Worm (Caenorhabditis elegans) whole organism, L3 larva: Measurements from ENCODE around the gene R02D5.9.

Experiments used
- R02D3.7 ChIP-seq: fragments of 150-350 bp; optimal IDR thresholded peaks from 2 replicates; lab custom pipeline; 2014; ENCODE audit warnings: missing biosample characterization, missing genetic modification characterization
- ZK546.5 ChIP-seq: sonication (generic microtip); optimal IDR thresholded peaks from 2 replicates; lab custom pipeline; 2017; ENCODE audit warnings: missing biosample characterization, missing genetic modification characterization
- aly-2 ChIP-seq: fragments of 150-350 bp; optimal IDR thresholded peaks from 2 replicates; lab custom pipeline; 2014; ENCODE audit warnings: missing biosample characterization, missing genetic modification characterization
- ama-1 ChIP-seq: fragments of 150-350 bp; optimal IDR thresholded peaks from 2 replicates; lab custom pipeline; 2018
- ceh-16 ChIP-seq: sonication (generic microtip); optimal IDR thresholded peaks from 2 replicates; lab custom pipeline; 2017; ENCODE audit warnings: missing biosample characterization, missing genetic modification characterization
- ceh-28 ChIP-seq: fragments of 150-350 bp; optimal IDR thresholded peaks from 2 replicates; lab custom pipeline; 2014; ENCODE audit warnings: missing biosample characterization, missing genetic modification reagents, missing genetic modification characterization
- ceh-82 ChIP-seq: fragments of 150-350 bp; optimal IDR thresholded peaks from 2 replicates; lab custom pipeline; 2014; ENCODE audit warnings: missing biosample characterization, missing genetic modification characterization
- ceh-9 ChIP-seq: sonication (generic microtip); optimal IDR thresholded peaks from 2 replicates; lab custom pipeline; 2018; ENCODE audit warnings: missing biosample characterization, missing genetic modification characterization
- daf-12 ChIP-seq: fragments of 150-350 bp; optimal IDR thresholded peaks from 2 replicates; lab custom pipeline; 2014; ENCODE audit warnings: missing biosample characterization, missing genetic modification reagents, missing genetic modification characterization
- elt-1 ChIP-seq: fragments of 150-350 bp; optimal IDR thresholded peaks from 2 replicates; lab custom pipeline; 2014; ENCODE audit warnings: missing biosample characterization, missing genetic modification characterization
- elt-2 ChIP-seq: sonication (generic microtip); optimal IDR thresholded peaks from 2 replicates; lab custom pipeline; 2016; ENCODE audit warnings: missing genetic modification reagents, mild to moderate bottlenecking, missing genetic modification characterization, missing compliant biosample characterization
- eor-1 ChIP-seq, 2 experiments: fragments of 150-350 bp; optimal IDR thresholded peaks; 2 replicates each; lab custom pipeline; 2014 to 2018; ENCODE audit warnings: missing biosample characterization in 2 of 2, missing genetic modification characterization in 2 of 2
- fkh-10 ChIP-seq: sonication (generic microtip); optimal IDR thresholded peaks from 2 replicates; lab custom pipeline; 2017; ENCODE audit warnings: missing biosample characterization, missing genetic modification reagents, missing genetic modification characterization
- fos-1 ChIP-seq: fragments of 150-350 bp; optimal IDR thresholded peaks from 2 replicates; lab custom pipeline; 2014; ENCODE audit warnings: missing biosample characterization, missing genetic modification characterization
- hmg-11 ChIP-seq: sonication (generic microtip); optimal IDR thresholded peaks from 2 replicates; lab custom pipeline; 2016; ENCODE audit warnings: missing genetic modification characterization, missing compliant biosample characterization
- jun-1 ChIP-seq: fragments of 150-350 bp; optimal IDR thresholded peaks from 2 replicates; lab custom pipeline; 2014; ENCODE audit warnings: missing biosample characterization, missing genetic modification reagents, missing genetic modification characterization
- lin-15B ChIP-seq: fragments of 150-350 bp; optimal IDR thresholded peaks from 2 replicates; lab custom pipeline; 2014; ENCODE audit warnings: missing biosample characterization, missing genetic modification characterization
- lsy-12 ChIP-seq: sonication (generic microtip); optimal IDR thresholded peaks from 2 replicates; lab custom pipeline; 2016; ENCODE audit warnings: mild to moderate bottlenecking, missing genetic modification characterization, missing compliant biosample characterization
- mdl-1 ChIP-seq: fragments of 150-350 bp; optimal IDR thresholded peaks from 2 replicates; lab custom pipeline; 2014; ENCODE audit warnings: missing biosample characterization, missing genetic modification characterization
- nfya-1 ChIP-seq: sonication (generic microtip); optimal IDR thresholded peaks from 2 replicates; lab custom pipeline; 2017; ENCODE audit warnings: missing genetic modification characterization, mild to moderate bottlenecking, missing compliant biosample characterization, antibody characterized with exemption, moderate library complexity; ENCODE audit not compliant: insufficient read depth
- nhr-11 ChIP-seq: fragments of 150-350 bp; optimal IDR thresholded peaks from 2 replicates; lab custom pipeline; 2014; ENCODE audit warnings: missing biosample characterization, missing genetic modification characterization
- nhr-12 ChIP-seq: fragments of 150-350 bp; optimal IDR thresholded peaks from 2 replicates; lab custom pipeline; 2014; ENCODE audit warnings: missing biosample characterization, missing genetic modification characterization
- nhr-23 ChIP-seq: fragments of 150-350 bp; optimal IDR thresholded peaks from 2 replicates; lab custom pipeline; 2014; ENCODE audit warnings: missing biosample characterization, missing genetic modification reagents, missing genetic modification characterization
- nhr-237 ChIP-seq: fragments of 150-350 bp; optimal IDR thresholded peaks from 2 replicates; lab custom pipeline; 2014; ENCODE audit warnings: missing biosample characterization, missing genetic modification characterization
- nhr-25 ChIP-seq: sonication (generic microtip); optimal IDR thresholded peaks from 2 replicates; lab custom pipeline; 2017; ENCODE audit warnings: missing biosample characterization, missing genetic modification characterization
- nhr-28 ChIP-seq: fragments of 150-350 bp; optimal IDR thresholded peaks from 2 replicates; lab custom pipeline; 2014; ENCODE audit warnings: missing biosample characterization, missing genetic modification characterization
- nhr-43 ChIP-seq: sonication (generic microtip); optimal IDR thresholded peaks from 2 replicates; lab custom pipeline; 2016; ENCODE audit warnings: mild to moderate bottlenecking, missing genetic modification characterization, missing compliant biosample characterization; ENCODE audit not compliant: poor library complexity, severe bottlenecking
- nhr-76 ChIP-seq: fragments of 150-350 bp; sonication (generic microtip); optimal IDR thresholded peaks from 5 replicates; lab custom pipeline; 2014; ENCODE audit warnings: missing biosample characterization, missing genetic modification characterization
- nhr-77 ChIP-seq: fragments of 150-350 bp; optimal IDR thresholded peaks from 2 replicates; lab custom pipeline; 2014; ENCODE audit warnings: missing biosample characterization, missing genetic modification characterization
- pha-4 ChIP-seq: fragments of 150-350 bp; optimal IDR thresholded peaks from 2 replicates; lab custom pipeline; 2014; ENCODE audit warnings: missing biosample characterization, missing genetic modification reagents, missing genetic modification characterization
- pqm-1 ChIP-seq: fragments of 150-350 bp; optimal IDR thresholded peaks from 2 replicates; lab custom pipeline; 2017; ENCODE audit warnings: missing biosample characterization, missing genetic modification characterization, inconsistent platforms
- sea-2 ChIP-seq: fragments of 150-350 bp; sonication (generic microtip); optimal IDR thresholded peaks from 4 replicates; lab custom pipeline; 2014; ENCODE audit warnings: missing biosample characterization, missing genetic modification reagents, missing genetic modification characterization
- skn-1 ChIP-seq: fragments of 150-350 bp; optimal IDR thresholded peaks from 2 replicates; lab custom pipeline; 2014; ENCODE audit warnings: missing biosample characterization, missing genetic modification characterization
- tbx-2 ChIP-seq: sonication (generic microtip); optimal IDR thresholded peaks from 2 replicates; lab custom pipeline; 2016; ENCODE audit warnings: mild to moderate bottlenecking, missing genetic modification characterization, missing compliant biosample characterization
- unc-39 ChIP-seq: sonication (generic microtip); optimal IDR thresholded peaks from 4 replicates; lab custom pipeline; 2017; ENCODE audit warnings: missing biosample characterization, missing genetic modification characterization
- unc-62 ChIP-seq: fragments of 150-350 bp; sonication (generic microtip); optimal IDR thresholded peaks from 4 replicates; lab custom pipeline; 2014; ENCODE audit warnings: missing biosample characterization, missing genetic modification reagents, missing genetic modification characterization
- zag-1 ChIP-seq: fragments of 150-350 bp; optimal IDR thresholded peaks from 2 replicates; lab custom pipeline; 2014; ENCODE audit warnings: missing biosample characterization, missing genetic modification characterization
- ztf-11 ChIP-seq: fragments of 150-350 bp; optimal IDR thresholded peaks from 2 replicates; lab custom pipeline; 2014; ENCODE audit warnings: missing biosample characterization, missing genetic modification characterization

R02D5.9 gene

ce11 chrV:14498204-14498603 is 12.7 kb downstream of the R02D5.9 start:
- no peak for TF ChIP-seq tbx-2 (tag; lab: Kevin White, UChicago)
- no peak for TF ChIP-seq skn-1 (tag; lab: Kevin White, UChicago)
- TF ChIP-seq R02D3.7 (tag; lab: Kevin White, UChicago), result no peak
- no peak for TF ChIP-seq lin-15B (tag; lab: Kevin White, UChicago)
- no peak for TF ChIP-seq ceh-28 (tag; lab: Kevin White, UChicago)
- TF ChIP-seq nhr-77, result no peak
- no peak for TF ChIP-seq nhr-25 (tag; lab: Kevin White, UChicago)
- TF ChIP-seq nhr-76 (tag; lab: Kevin White, UChicago), result no peak
- TF ChIP-seq ceh-16 (tag; lab: Kevin White, UChicago), result no peak
- no peak for TF ChIP-seq nhr-11 (tag; lab: Kevin White, UChicago)
- no peak for TF ChIP-seq jun-1
- TF ChIP-seq unc-39 (tag; lab: Kevin White, UChicago), result no peak
- TF ChIP-seq, all 47 proteins: peak for 0

DNA sequence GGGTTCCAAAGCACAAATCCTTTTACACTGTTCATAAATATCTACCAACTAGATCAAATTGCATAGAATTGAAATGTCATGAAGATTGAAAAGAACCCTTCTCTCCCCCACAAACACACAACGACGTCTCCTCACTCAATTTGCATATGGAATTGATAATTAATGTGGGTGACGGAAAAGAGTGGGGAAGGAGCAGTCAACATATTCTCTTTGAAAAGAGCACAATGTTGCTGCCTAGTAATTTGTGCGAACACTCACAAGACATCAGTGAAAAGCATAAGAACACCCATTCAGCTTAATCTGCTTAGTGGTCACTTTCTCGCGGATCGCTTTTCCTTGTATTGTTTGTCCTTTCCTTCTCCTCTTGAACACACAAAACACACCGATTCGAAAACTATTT is 14.5 kb downstream of the R02D5.9 start:
- TF ChIP-seq pha-4 (tag; lab: Kevin White, UChicago), result peak; percentile 18
- no peak for TF ChIP-seq jun-1
- TF ChIP-seq, all 47 proteins: peak for 1

ce11 chrV:14495493-14495892 is 15.4 kb downstream of the R02D5.9 start:
- TF ChIP-seq ZK546.5 (no peak), sea-2 (GFP tag; lab: Kevin White, UChicago) (no peak)

DNA sequence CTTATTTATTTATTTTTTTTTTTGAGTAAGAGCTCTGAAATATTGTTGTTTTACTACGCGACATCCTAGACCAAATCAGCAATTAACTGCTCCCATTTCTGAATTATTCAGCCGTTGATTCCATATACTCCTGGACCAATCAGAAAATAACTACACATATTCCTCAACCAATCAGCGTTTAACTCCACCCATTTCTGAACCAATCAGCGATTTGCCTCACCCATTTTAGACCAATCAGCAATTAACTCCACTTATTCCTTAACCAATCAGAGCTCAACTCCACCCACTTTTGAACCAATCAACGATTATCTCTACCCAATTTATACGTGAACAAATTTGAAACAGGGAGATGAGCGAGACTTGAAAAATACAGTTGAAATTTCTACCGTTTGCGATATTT is 17.3 kb downstream of the R02D5.9 start:
- TF ChIP-seq ceh-82 (tag; lab: Kevin White, UChicago), result no peak
- peak; percentile 78 for TF ChIP-seq nfya-1 (tag; lab: Kevin White, UChicago)

- TF ChIP-seq ceh-28 (tag; lab: Kevin White, UChicago) (no peak), tbx-2 (tag; lab: Kevin White, UChicago) (no peak), mdl-1 (tag; lab: Kevin White, UChicago) (no peak), nhr-12 (tag; lab: Kevin White, UChicago) (no peak), nhr-43 (no peak), sea-2 (GFP tag; lab: Kevin White, UChicago) (no peak), daf-12 (tag; lab: Kevin White, UChicago) (no peak), lsy-12 (tag; lab: Kevin White, UChicago) (no peak), lin-15B (tag; lab: Kevin White, UChicago) (no peak), unc-39 (tag; lab: Kevin White, UChicago) (no peak), ceh-9 (no peak), pqm-1 (no peak), nhr-11 (tag; lab: Kevin White, UChicago) (no peak), elt-1 (tag; lab: Kevin White, UChicago) (no peak), nhr-25 (tag; lab: Kevin White, UChicago) (no peak), eor-1 (tag; optimal IDR thresholded peaks at IDR 0.05; lab: Kevin White, UChicago) (no peak), nhr-237 (tag; lab: Kevin White, UChicago) (no peak), nhr-23 (tag; lab: Kevin White, UChicago) (no peak)
- TF ChIP-seq, all 47 proteins: peak for 0
Observed at ce11 chrV:14491097-14491496, 19.8 kb downstream of the R02D5.9 start.

ce11 chrV:14484582-14484981 is 26.3 kb downstream of the R02D5.9 start, which contains the start of gene R02D5.4:
Gene R02D5.4 (minus strand): TSS chrV:14484682.
- no peak for TF ChIP-seq nhr-77
- TF ChIP-seq unc-62 (GFP tag; lab: Kevin White, UChicago), result no peak
- no peak for TF ChIP-seq R02D3.7 (tag; lab: Kevin White, UChicago)
- no peak for TF ChIP-seq ceh-82 (tag; lab: Kevin White, UChicago)
- TF ChIP-seq sea-2 (GFP tag; lab: Kevin White, UChicago), result no peak
- no peak for TF ChIP-seq nhr-28
- TF ChIP-seq daf-12 (tag; lab: Kevin White, UChicago), result no peak
- TF ChIP-seq zag-1, result no peak
- TF ChIP-seq fos-1, result no peak
- TF ChIP-seq nhr-237 (tag; lab: Kevin White, UChicago), result no peak
- TF ChIP-seq nhr-25 (tag; lab: Kevin White, UChicago), result no peak
- no peak for TF ChIP-seq hmg-11 (tag; lab: Kevin White, UChicago)
- no peak for TF ChIP-seq ama-1
- TF ChIP-seq ztf-11 (tag; lab: Kevin White, UChicago), result no peak
- no peak for TF ChIP-seq ceh-9
- TF ChIP-seq aly-2, result no peak
- TF ChIP-seq elt-2 (tag; lab: Kevin White, UChicago), result no peak
- TF ChIP-seq fkh-10 (GFP tag; lab: Kevin White, UChicago), result no peak
- TF ChIP-seq, all 47 proteins: peak for 0
